Fruit fly (Drosophila melanogaster): Measurements from ENCODE around the gene ctp.
A peak's percentile ranks its signal among the peaks of the same experiment; 100 is the strongest.

ctp gene

DNA sequence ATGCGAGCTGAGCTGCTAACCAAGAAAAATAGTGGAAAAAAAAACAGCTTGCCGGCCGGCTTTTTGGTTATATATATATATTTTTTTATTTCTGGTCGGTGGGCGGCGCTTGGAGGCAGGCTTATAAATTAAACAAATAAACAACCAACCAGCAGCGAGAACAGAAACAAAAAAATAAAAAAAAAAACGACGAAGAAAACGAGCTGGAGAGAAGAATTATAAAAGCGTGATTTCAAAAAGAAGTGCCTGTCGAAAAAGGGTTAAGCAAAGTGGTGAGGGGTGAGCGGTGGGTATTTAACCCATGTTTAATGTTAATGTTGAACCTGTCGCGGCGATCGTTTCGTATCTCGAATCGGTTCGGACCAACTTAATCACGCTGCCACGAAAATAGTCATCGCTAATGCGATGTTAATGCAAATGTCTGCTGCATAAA, 16.4 kb upstream of the ctp start (continued):
- TF ChIP-seq nom (GFP tag; optimal IDR thresholded peaks at IDR 0.05) (peak; percentile 61), abd-A (tag; optimal IDR thresholded peaks at IDR 0.05) (peak; percentile 98), H15 (GFP tag; IDR thresholded peaks at IDR 0.05) (no peak), vvl (GFP tag; IDR thresholded peaks at IDR 0.05) (peak; percentile 79), CG6175 (GFP tag; IDR thresholded peaks at IDR 0.05) (0 out of 3 replicates have a peak, but pooled peaks have one; percentile 17)

DNA sequence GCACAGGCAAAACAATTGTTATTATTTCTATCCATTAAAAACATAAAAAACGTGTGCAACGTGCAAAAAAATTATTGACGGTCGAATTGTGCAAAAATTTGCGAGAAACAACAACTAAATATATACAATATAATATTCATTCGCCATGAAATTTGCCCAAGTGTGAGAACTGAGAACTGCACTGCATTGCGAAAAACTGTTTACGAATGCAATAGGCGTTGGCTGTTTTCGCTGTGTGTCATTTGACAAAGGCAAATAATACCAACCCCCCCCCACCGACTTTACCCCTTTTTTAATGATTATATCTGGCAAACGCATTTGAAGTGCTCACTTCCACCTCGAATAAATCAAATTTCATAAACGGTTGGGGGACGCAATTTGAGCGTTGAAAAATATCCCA, 12.5 kb upstream of the ctp start:
- peak; percentile 15 for TF ChIP-seq Med (GFP tag)
- TF ChIP-seq slou (GFP tag; optimal IDR thresholded peaks at IDR 0.05), result no peak
- TF ChIP-seq crol (GFP tag; IDR thresholded peaks at IDR 0.05), result 0 out of 2 replicates have a peak, but pooled peaks have one; percentile 7
- TF ChIP-seq Hr51 (GFP tag; optimal IDR thresholded peaks at IDR 0.05), result no peak

dm6 chrX:4677427-4677826, 10.2 kb upstream of the ctp start:
- TF ChIP-seq CG8290 (GFP tag; optimal IDR thresholded peaks at IDR 0.05) (no peak), CG8290 (tag; optimal IDR thresholded peaks at IDR 0.05) (peak in 1 of 2 experiments; percentile 3), HLHmδ (GFP tag; optimal IDR thresholded peaks at IDR 0.05) (peak; percentile 26), nom (GFP tag; optimal IDR thresholded peaks at IDR 0.05) (peak; percentile 25), CG8944 (GFP tag; optimal IDR thresholded peaks at IDR 0.05) (no peak), pros (GFP tag; optimal IDR thresholded peaks at IDR 0.05) (peak; percentile 19), ci (GFP tag; IDR thresholded peaks at IDR 0.05) (0 out of 3 replicates have a peak, but pooled peaks have one; percentile 10), H15 (GFP tag; IDR thresholded peaks at IDR 0.05) (no peak), peb (GFP tag; IDR thresholded peaks at IDR 0.05) (no peak), CG8281 (tag; optimal IDR thresholded peaks at IDR 0.05) (no peak), Med (GFP tag) (peak; percentile 16), CG33557 (GFP tag; optimal IDR thresholded peaks at IDR 0.05) (peak; percentile 44), CG15479 (GFP tag; optimal IDR thresholded peaks at IDR 0.05) (peak; percentile 26), Xrp1 (GFP tag; IDR thresholded peaks at IDR 0.05) (0 out of 2 replicates have a peak, but pooled peaks have one; percentile 30), CG15696 (tag; optimal IDR thresholded peaks at IDR 0.05) (peak; percentile 40), sd (tag; optimal IDR thresholded peaks at IDR 0.05) (peak; percentile 43)

- TF ChIP-seq NC2α (GFP tag; optimal IDR thresholded peaks at IDR 0.05), result no peak
- peak; percentile 85 for TF ChIP-seq onecut (GFP tag; IDR thresholded peaks at IDR 0.05)
- peak; percentile 32 for TF ChIP-seq Med (GFP tag)
- peak; percentile 77 for TF ChIP-seq twi (tag; optimal IDR thresholded peaks at IDR 0.05)
- peak; percentile 48 for TF ChIP-seq sens (GFP tag)
- no peak for TF ChIP-seq CG34224 (GFP tag; IDR thresholded peaks at IDR 0.05; ENCODE audit: partially characterized antibody)
- TF ChIP-seq chinmo (GFP tag; IDR thresholded peaks at IDR 0.05; ENCODE audit: partially characterized antibody), result 0 out of 4 replicates have a peak, but pooled peaks have one; percentile 26
- no peak for TF ChIP-seq CG3838 (GFP tag; optimal IDR thresholded peaks at IDR 0.05)
- no peak for TF ChIP-seq CG11456 (GFP tag; IDR thresholded peaks at IDR 0.05)
- peak; percentile 9 for TF ChIP-seq Xbp1 (GFP tag; optimal IDR thresholded peaks at IDR 0.05)
- TF ChIP-seq oc (tag; optimal IDR thresholded peaks at IDR 0.05), result no peak
- 0 out of 2 replicates have a peak, but pooled peaks have one; percentile 7 for TF ChIP-seq chm (GFP tag; IDR thresholded peaks at IDR 0.05)
- no peak for TF ChIP-seq CG1529 (GFP tag; optimal IDR thresholded peaks at IDR 0.05)
- no peak for TF ChIP-seq Hey (tag; optimal IDR thresholded peaks at IDR 0.05)
- peak; percentile 49 for TF ChIP-seq sd (tag; optimal IDR thresholded peaks at IDR 0.05)
- no peak for TF ChIP-seq Ets97D (GFP tag; optimal IDR thresholded peaks at IDR 0.05)
- peak; percentile 95 for TF ChIP-seq crol (GFP tag; IDR thresholded peaks at IDR 0.05)
- TF ChIP-seq D (optimal IDR thresholded peaks at IDR 0.05), result peak; percentile 58
- no peak for TF ChIP-seq D (GFP tag; optimal IDR thresholded peaks at IDR 0.05)
- no peak for TF ChIP-seq Oaz (GFP tag; IDR thresholded peaks at IDR 0.05)
- TF ChIP-seq pros (GFP tag; optimal IDR thresholded peaks at IDR 0.05), result peak; percentile 95
- peak; percentile 45 for TF ChIP-seq Kr (GFP tag; optimal IDR thresholded peaks at IDR 0.05)
- TF ChIP-seq ranshi (GFP tag; IDR thresholded peaks at IDR 0.05), result no peak
- no peak for TF ChIP-seq CG6765 (GFP tag; optimal IDR thresholded peaks at IDR 0.05)
- no peak for TF ChIP-seq dati (GFP tag; IDR thresholded peaks at IDR 0.05)
- TF ChIP-seq CG1832 (GFP tag; optimal IDR thresholded peaks at IDR 0.05), result peak; percentile 64
- TF ChIP-seq her (GFP tag; optimal IDR thresholded peaks at IDR 0.05), result no peak
These were observed 9.3 kb upstream of the ctp start for dm6 chrX:4678146-4678912.
